ENCODE assay signal across 4 worm cellular contexts in the genomic region with DNA sequence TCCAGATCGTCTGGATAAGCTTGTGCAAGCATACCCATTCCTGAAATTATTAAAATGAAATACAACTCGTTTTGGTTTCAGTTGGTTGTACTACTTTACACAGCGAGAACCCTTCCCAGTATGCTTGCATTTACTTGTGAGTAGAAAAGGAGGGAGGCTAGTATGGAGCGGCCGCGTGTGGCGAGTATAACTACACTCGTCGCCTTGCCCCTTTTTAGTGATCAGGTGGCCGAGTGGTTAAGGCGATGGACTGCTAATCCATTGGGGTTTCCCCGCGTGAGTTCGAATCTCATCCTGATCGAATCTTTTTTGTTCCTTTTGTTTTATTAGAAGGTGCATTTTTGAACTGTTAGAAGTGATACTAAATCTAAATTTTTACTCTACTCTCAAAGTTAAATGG.
TF ChIP-seq lines count a peak whose summit lies in the region.

No protein-coding gene starts in this region.

TF ChIP-seq in whole organism, L2 larva, 48 proteins besides CTCF, POLR2A, EP300 and RAD21 (continued from another document):
- TF ChIP-seq ceh-16 (tag; optimal IDR thresholded peaks at IDR 0.05; lab: Kevin White, UChicago) (no peak), nhr-21 (tag; optimal IDR thresholded peaks at IDR 0.05; lab: Kevin White, UChicago) (peak; percentile 42), unc-62 (GFP tag; optimal IDR thresholded peaks at IDR 0.05; lab: Kevin White, UChicago) (no peak), peb-1 (tag; optimal IDR thresholded peaks at IDR 0.05; lab: Kevin White, UChicago) (no peak), nhr-23 (tag; optimal IDR thresholded peaks at IDR 0.05; lab: Kevin White, UChicago) (no peak), Y55F3AM.14 (GFP tag; optimal IDR thresholded peaks at IDR 0.05; lab: Kevin White, UChicago) (peak; percentile 3), ama-1 (optimal IDR thresholded peaks at IDR 0.05; lab: Kevin White, UChicago) (no peak), sma-3 (GFP tag; optimal IDR thresholded peaks at IDR 0.05; lab: Kevin White, UChicago) (peak; percentile 44), gmeb-1 (tag; optimal IDR thresholded peaks at IDR 0.05; lab: Kevin White, UChicago) (no peak), elt-3 (tag; optimal IDR thresholded peaks at IDR 0.05; lab: Kevin White, UChicago) (no peak), crh-2 (tag; optimal IDR thresholded peaks at IDR 0.05; lab: Kevin White, UChicago) (peak; percentile 9), nhr-129 (tag; optimal IDR thresholded peaks at IDR 0.05; lab: Kevin White, UChicago) (peak; percentile 58), unc-39 (tag; optimal IDR thresholded peaks at IDR 0.05; lab: Kevin White, UChicago) (no peak), blmp-1 (tag; optimal IDR thresholded peaks at IDR 0.05; lab: Kevin White, UChicago; ENCODE audit: insufficient read depth) (no peak), ztf-4 (tag; optimal IDR thresholded peaks at IDR 0.05; lab: Kevin White, UChicago) (no peak), mdl-1 (tag; optimal IDR thresholded peaks at IDR 0.05; lab: Kevin White, UChicago) (no peak), ztf-1 (GFP tag; conservative IDR thresholded peaks at IDR 0.05; lab: Robert Waterston, UW) (no peak), lin-11 (tag; optimal IDR thresholded peaks at IDR 0.05; lab: Kevin White, UChicago) (peak; percentile 4), ZK546.5 (tag; optimal IDR thresholded peaks at IDR 0.05; lab: Kevin White, UChicago) (no peak), lin-13 (GFP tag; optimal IDR thresholded peaks at IDR 0.05; lab: Kevin White, UChicago) (no peak), egl-27 (tag; optimal IDR thresholded peaks at IDR 0.05; lab: Kevin White, UChicago) (no peak), nhr-10 (tag; optimal IDR thresholded peaks at IDR 0.05; lab: Kevin White, UChicago) (no peak), mbf-1 (tag; optimal IDR thresholded peaks at IDR 0.05; lab: Kevin White, UChicago) (no peak), fos-1 (tag; optimal IDR thresholded peaks at IDR 0.05; lab: Kevin White, UChicago) (peak; percentile 36), R02D3.7 (tag; optimal IDR thresholded peaks at IDR 0.05; lab: Kevin White, UChicago) (no peak), alr-1 (tag; optimal IDR thresholded peaks at IDR 0.05; lab: Kevin White, UChicago) (no peak)

TF ChIP-seq in whole organism, L4 larva, 104 proteins besides CTCF, POLR2A, EP300 and RAD21 (continued from another document and continues in another):
- TF ChIP-seq duxl-1 (tag; optimal IDR thresholded peaks at IDR 0.05; lab: Kevin White, UChicago; ENCODE audit: poor library complexity) (peak; percentile 38), snpc-1.2 (GFP tag; IDR thresholded peaks at IDR 0.05; lab: Robert Waterston, UW) (peak; percentile 89), nhr-41 (GFP tag; IDR thresholded peaks at IDR 0.05; lab: Robert Waterston, UW) (peak; percentile 77; the same call in 1 of the 2 replicates), nhr-11 (tag; optimal IDR thresholded peaks at IDR 0.05; lab: Kevin White, UChicago) (no peak), ceh-28 (tag; optimal IDR thresholded peaks at IDR 0.05; lab: Kevin White, UChicago) (no peak), dmd-6 (GFP tag; IDR thresholded peaks at IDR 0.05; lab: Robert Waterston, UW) (peak; percentile 58; the same call in 1 of the 2 replicates), hmg-1.1 (GFP tag; IDR thresholded peaks at IDR 0.05; lab: Robert Waterston, UW) (peak; percentile 95), sdz-12 (GFP tag; optimal IDR thresholded peaks at IDR 0.05; lab: Kevin White, UChicago) (no peak), vab-7 (GFP tag; IDR thresholded peaks at IDR 0.05; lab: Robert Waterston, UW) (peak; percentile 94), spr-3 (GFP tag; optimal IDR thresholded peaks at IDR 0.05; lab: Kevin White, UChicago) (peak; percentile 43), ctbp-1 (GFP tag; IDR thresholded peaks at IDR 0.05; lab: Robert Waterston, UW) (peak; percentile 90), mdt-29 (GFP tag; IDR thresholded peaks at IDR 0.05; lab: Robert Waterston, UW) (peak; percentile 78), ZK337.2 (GFP tag; IDR thresholded peaks at IDR 0.05; lab: Robert Waterston, UW) (peak; percentile 48; the same call in 1 of the 2 replicates), madf-5 (GFP tag; IDR thresholded peaks at IDR 0.05; lab: Robert Waterston, UW) (peak; percentile 77 to 85; a peak in 2 of 4 replicates), ces-1 (GFP tag; optimal IDR thresholded peaks at IDR 0.05; lab: Kevin White, UChicago) (no peak), T26A8.4 (GFP tag; IDR thresholded peaks at IDR 0.05; lab: Robert Waterston, UW) (peak; percentile 78), F10B5.3 (tag; optimal IDR thresholded peaks at IDR 0.05; lab: Kevin White, UChicago) (peak; percentile 70), mxl-2 (GFP tag; conservative IDR thresholded peaks at IDR 0.05; lab: Robert Waterston, UW) (no peak), nhr-10 (tag; optimal IDR thresholded peaks at IDR 0.05; lab: Kevin White, UChicago) (no peak), pqm-1 (tag; optimal IDR thresholded peaks at IDR 0.05; lab: Kevin White, UChicago) (no peak), zag-1 (tag; optimal IDR thresholded peaks at IDR 0.05; lab: Kevin White, UChicago) (no peak), madf-9 (GFP tag; conservative IDR thresholded peaks at IDR 0.05; lab: Robert Waterston, UW) (peak; percentile 84), nhr-237 (tag; optimal IDR thresholded peaks at IDR 0.05; lab: Kevin White, UChicago) (no peak), nhr-42 (GFP tag; IDR thresholded peaks at IDR 0.05; lab: Robert Waterston, UW) (peak; percentile 82), skn-1 (tag; optimal IDR thresholded peaks at IDR 0.05; lab: Kevin White, UChicago) (no peak), nhr-102 (tag; optimal IDR thresholded peaks at IDR 0.05; lab: Kevin White, UChicago) (peak; percentile 62), nhr-76 (tag; optimal IDR thresholded peaks at IDR 0.05; lab: Kevin White, UChicago) (no peak), gei-8 (GFP tag; optimal IDR thresholded peaks at IDR 0.05; lab: Kevin White, UChicago) (peak; percentile 31), ceh-32 (tag; optimal IDR thresholded peaks at IDR 0.05; lab: Kevin White, UChicago; ENCODE audit: poor library complexity) (no peak), mxl-3 (GFP tag; optimal IDR thresholded peaks at IDR 0.05; lab: Kevin White, UChicago) (peak; percentile 38), nhr-48 (tag; optimal IDR thresholded peaks at IDR 0.05; lab: Kevin White, UChicago) (peak; percentile 41), unc-130 (GFP tag; optimal IDR thresholded peaks at IDR 0.05; lab: Kevin White, UChicago) (peak; percentile 69), pha-4 (GFP tag; IDR thresholded peaks at IDR 0.05; lab: Robert Waterston, UW) (no peak; the same call in none of the 2 replicates), pha-4 (tag; optimal IDR thresholded peaks at IDR 0.05; lab: Kevin White, UChicago) (no peak), lsy-2 (tag; optimal IDR thresholded peaks at IDR 0.05; lab: Kevin White, UChicago) (no peak)

TF ChIP-seq in whole organism, late embryonic, 69 proteins besides CTCF, POLR2A, EP300 and RAD21 (continued from another document and continues in another):
- TF ChIP-seq odd-2 (tag; optimal IDR thresholded peaks at IDR 0.05; lab: Kevin White, UChicago) = peak; percentile 30
- TF ChIP-seq npax-4 (tag; optimal IDR thresholded peaks at IDR 0.05; lab: Kevin White, UChicago) = peak; percentile 80
- TF ChIP-seq pax-1 (tag; optimal IDR thresholded peaks at IDR 0.05; lab: Kevin White, UChicago) = no peak
- peak; percentile 66 for TF ChIP-seq rnt-1 (tag; optimal IDR thresholded peaks at IDR 0.05; lab: Kevin White, UChicago)
- peak; percentile 91 for TF ChIP-seq sdc-2 (tag; optimal IDR thresholded peaks at IDR 0.05; lab: Kevin White, UChicago)
- peak; percentile 61 for TF ChIP-seq dmd-4 (tag; optimal IDR thresholded peaks at IDR 0.05; lab: Kevin White, UChicago; ENCODE audit: borderline replicate concordance)
- peak; percentile 63 for TF ChIP-seq tbx-7 (tag; optimal IDR thresholded peaks at IDR 0.05; lab: Kevin White, UChicago)
- peak; percentile 67 for TF ChIP-seq hlh-8 (tag; optimal IDR thresholded peaks at IDR 0.05; lab: Kevin White, UChicago)
- TF ChIP-seq elt-4 (tag; optimal IDR thresholded peaks at IDR 0.05; lab: Kevin White, UChicago) = peak; percentile 16
- TF ChIP-seq che-1 (tag; optimal IDR thresholded peaks at IDR 0.05; lab: Kevin White, UChicago) = peak; percentile 89
- no peak for TF ChIP-seq nhr-11 (tag; optimal IDR thresholded peaks at IDR 0.05; lab: Kevin White, UChicago)
- TF ChIP-seq ceh-2 (tag; optimal IDR thresholded peaks at IDR 0.05; lab: Kevin White, UChicago) = peak; percentile 76
- peak; percentile 82 for TF ChIP-seq ref-2 (tag; optimal IDR thresholded peaks at IDR 0.05; lab: Kevin White, UChicago)
- peak; percentile 65 for TF ChIP-seq ahr-1 (tag; optimal IDR thresholded peaks at IDR 0.05; lab: Kevin White, UChicago)
- TF ChIP-seq K09A11.1 (tag; optimal IDR thresholded peaks at IDR 0.05; lab: Kevin White, UChicago; ENCODE audit: insufficient read depth) = peak; percentile 78
- no peak for TF ChIP-seq unc-55 (GFP tag; optimal IDR thresholded peaks at IDR 0.05; lab: Kevin White, UChicago)
- peak; percentile 93 for TF ChIP-seq sox-4 (tag; optimal IDR thresholded peaks at IDR 0.05; lab: Kevin White, UChicago)
- TF ChIP-seq lim-6 (tag; optimal IDR thresholded peaks at IDR 0.05; lab: Kevin White, UChicago) = peak; percentile 67
- TF ChIP-seq ceh-34 (tag; optimal IDR thresholded peaks at IDR 0.05; lab: Kevin White, UChicago) = peak; percentile 86
- peak; percentile 27 for TF ChIP-seq pqm-1 (tag; optimal IDR thresholded peaks at IDR 0.05; lab: Kevin White, UChicago)
- TF ChIP-seq elt-2 (tag; optimal IDR thresholded peaks at IDR 0.05; lab: Kevin White, UChicago) = peak; percentile 93
- peak; percentile 91 for TF ChIP-seq pha-2 (tag; optimal IDR thresholded peaks at IDR 0.05; lab: Kevin White, UChicago)
- peak; percentile 91 for TF ChIP-seq mec-3 (tag; optimal IDR thresholded peaks at IDR 0.05; lab: Kevin White, UChicago; ENCODE audit: borderline replicate concordance)
- TF ChIP-seq F13H6.1 (tag; optimal IDR thresholded peaks at IDR 0.05; lab: Kevin White, UChicago) = peak; percentile 48
- TF ChIP-seq zip-5 (tag; optimal IDR thresholded peaks at IDR 0.05; lab: Kevin White, UChicago) = peak; percentile 53
- peak; percentile 91 for TF ChIP-seq ceh-19 (GFP tag; optimal IDR thresholded peaks at IDR 0.05; lab: Kevin White, UChicago)
- TF ChIP-seq dve-1 (tag; optimal IDR thresholded peaks at IDR 0.05; lab: Kevin White, UChicago) = peak; percentile 71
- TF ChIP-seq madf-2 (tag; optimal IDR thresholded peaks at IDR 0.05; lab: Kevin White, UChicago) = peak; percentile 84
- peak; percentile 49 for TF ChIP-seq ceh-30 (tag; optimal IDR thresholded peaks at IDR 0.05; lab: Kevin White, UChicago)
- TF ChIP-seq eyg-1 (tag; optimal IDR thresholded peaks at IDR 0.05; lab: Kevin White, UChicago) = peak; percentile 93
- TF ChIP-seq ztf-16 (tag; optimal IDR thresholded peaks at IDR 0.05; lab: Kevin White, UChicago) = peak; percentile 89
- TF ChIP-seq ceh-9 (tag; optimal IDR thresholded peaks at IDR 0.05; lab: Kevin White, UChicago) = peak; percentile 58
- peak; percentile 85 for TF ChIP-seq ttx-3 (tag; optimal IDR thresholded peaks at IDR 0.05; lab: Kevin White, UChicago)
- peak; percentile 84 for TF ChIP-seq C38D4.7 (GFP tag; optimal IDR thresholded peaks at IDR 0.05; lab: Kevin White, UChicago)
- TF ChIP-seq unc-3 (GFP tag; conservative IDR thresholded peaks at IDR 0.05; lab: Robert Waterston, UW) = peak; percentile 89
- peak; percentile 75 for TF ChIP-seq unc-3 (tag; optimal IDR thresholded peaks at IDR 0.05; lab: Kevin White, UChicago)
- TF ChIP-seq ceh-24 (tag; optimal IDR thresholded peaks at IDR 0.05; lab: Kevin White, UChicago) = peak; percentile 50

TF ChIP-seq in whole organism, mixed stage, embryonic, 35 proteins besides CTCF, POLR2A, EP300 and RAD21 (continued from another document):
- TF ChIP-seq mep-1 (tag; optimal IDR thresholded peaks at IDR 0.05; lab: Kevin White, UChicago) = peak; percentile 39
- no peak for TF ChIP-seq blmp-1 (tag; optimal IDR thresholded peaks at IDR 0.05; lab: Kevin White, UChicago)
- peak; percentile 93 for TF ChIP-seq drap-1 (GFP tag; optimal IDR thresholded peaks at IDR 0.05; lab: Kevin White, UChicago)
